Worm (Caenorhabditis elegans) whole organism, mixed stage, embryonic: ENCODE results near the gene C50B6.3.

Experiments
- bed-3 ChIP-seq: fragments of 200-800 bp; sonication (Bioruptor generic); optimal IDR thresholded peaks from 3 replicates; lab custom pipeline; 2018; ENCODE audit warnings: mild to moderate bottlenecking, missing genetic modification characterization, moderate library complexity, missing compliant biosample characterization
- blmp-1 ChIP-seq: fragments of 150-350 bp; optimal IDR thresholded peaks from 2 replicates; lab custom pipeline; 2014; ENCODE audit warnings: missing biosample characterization, missing genetic modification characterization
- ceh-39 ChIP-seq: fragments of 150-350 bp; optimal IDR thresholded peaks from 2 replicates; lab custom pipeline; 2014; ENCODE audit warnings: missing biosample characterization, missing genetic modification characterization
- ces-1 ChIP-seq: fragments of 150-350 bp; optimal IDR thresholded peaks from 2 replicates; lab custom pipeline; 2014; ENCODE audit warnings: missing biosample characterization, missing genetic modification reagents, missing genetic modification characterization
- cnd-1 ChIP-seq: fragments of 200-800 bp; sonication (Bioruptor generic); optimal IDR thresholded peaks from 2 replicates; lab custom pipeline; 2018; ENCODE audit warnings: mild to moderate bottlenecking, missing genetic modification characterization, missing compliant biosample characterization
- drap-1 ChIP-seq: fragments of 200-800 bp; sonication (Bioruptor generic); optimal IDR thresholded peaks from 3 replicates; lab custom pipeline; 2018; ENCODE audit warnings: mild to moderate bottlenecking, missing genetic modification characterization, missing compliant biosample characterization
- elt-1 ChIP-seq: sonication (generic microtip); optimal IDR thresholded peaks from 2 replicates; lab custom pipeline; 2017; ENCODE audit warnings: missing genetic modification characterization, mild to moderate bottlenecking, missing compliant biosample characterization, antibody characterized with exemption, moderate library complexity, borderline replicate concordance; ENCODE audit not compliant: insufficient read depth
- flh-1 ChIP-seq: fragments of 200-800 bp; sonication (Bioruptor generic); optimal IDR thresholded peaks from 2 replicates; lab custom pipeline; 2018; ENCODE audit warnings: mild to moderate bottlenecking, missing genetic modification characterization, moderate library complexity, missing compliant biosample characterization
- ham-2 ChIP-seq: fragments of 200-800 bp; sonication (Bioruptor generic); optimal IDR thresholded peaks from 2 replicates; lab custom pipeline; 2018; ENCODE audit warnings: mild to moderate bottlenecking, missing genetic modification characterization, missing compliant biosample characterization
- lin-32 ChIP-seq: fragments of 200-800 bp; sonication (Bioruptor generic); optimal IDR thresholded peaks from 2 replicates; lab custom pipeline; 2018; ENCODE audit warnings: mild to moderate bottlenecking, missing genetic modification characterization, missing compliant biosample characterization
- lsy-2 ChIP-seq: fragments of 150-350 bp; optimal IDR thresholded peaks from 2 replicates; lab custom pipeline; 2014; ENCODE audit warnings: missing biosample characterization, missing genetic modification characterization
- mab-5 ChIP-seq: fragments of 150-350 bp; optimal IDR thresholded peaks from 2 replicates; lab custom pipeline; 2014; ENCODE audit warnings: missing biosample characterization, missing genetic modification characterization
- mep-1 ChIP-seq: fragments of 150-350 bp; optimal IDR thresholded peaks from 2 replicates; lab custom pipeline; 2017; ENCODE audit warnings: missing biosample characterization, missing genetic modification reagents, missing genetic modification characterization, inconsistent platforms
- mls-2 ChIP-seq: sonication (generic microtip); optimal IDR thresholded peaks from 2 replicates; lab custom pipeline; 2016; ENCODE audit warnings: mild to moderate bottlenecking, missing genetic modification characterization, moderate library complexity, missing compliant biosample characterization
- nhr-12 ChIP-seq: fragments of 150-350 bp; optimal IDR thresholded peaks from 2 replicates; lab custom pipeline; 2014; ENCODE audit warnings: missing biosample characterization, missing genetic modification characterization
- nhr-2 ChIP-seq: fragments of 150-350 bp; optimal IDR thresholded peaks from 2 replicates; lab custom pipeline; 2014; ENCODE audit warnings: missing biosample characterization, missing genetic modification characterization
- nhr-237 ChIP-seq: fragments of 150-350 bp; optimal IDR thresholded peaks from 2 replicates; lab custom pipeline; 2014; ENCODE audit warnings: missing biosample characterization, missing genetic modification characterization
- nhr-28 ChIP-seq: fragments of 150-350 bp; optimal IDR thresholded peaks from 2 replicates; lab custom pipeline; 2014; ENCODE audit warnings: missing biosample characterization, missing genetic modification characterization
- nhr-76 ChIP-seq: sonication (generic microtip); optimal IDR thresholded peaks from 2 replicates; lab custom pipeline; 2017; ENCODE audit warnings: missing biosample characterization, missing genetic modification characterization
- pha-4 ChIP-seq: fragments of 150-350 bp; optimal IDR thresholded peaks from 2 replicates; lab custom pipeline; 2018; ENCODE audit warnings: missing biosample characterization, missing genetic modification reagents, missing genetic modification characterization
- sem-2 ChIP-seq: fragments of 200-800 bp; sonication (Bioruptor generic); optimal IDR thresholded peaks from 2 replicates; lab custom pipeline; 2018; ENCODE audit warnings: mild to moderate bottlenecking, missing genetic modification characterization, missing compliant biosample characterization
- sptf-1 ChIP-seq: sonication (generic microtip); optimal IDR thresholded peaks from 2 replicates; lab custom pipeline; 2017; ENCODE audit warnings: mild to moderate bottlenecking, missing genetic modification characterization, moderate library complexity, missing compliant biosample characterization
- tbx-8 ChIP-seq: fragments of 200-800 bp; sonication (Bioruptor generic); optimal IDR thresholded peaks from 2 replicates; lab custom pipeline; 2018; ENCODE audit warnings: mild to moderate bottlenecking, missing genetic modification characterization, moderate library complexity, missing compliant biosample characterization
- unc-120 ChIP-seq: sonication (generic microtip); optimal IDR thresholded peaks from 2 replicates; lab custom pipeline; 2017; ENCODE audit warnings: missing genetic modification characterization, missing compliant biosample characterization; ENCODE audit not compliant: poor library complexity, severe bottlenecking
- unc-39 ChIP-seq: fragments of 150-350 bp; optimal IDR thresholded peaks from 2 replicates; lab custom pipeline; 2014; ENCODE audit warnings: missing biosample characterization, missing genetic modification characterization
- unc-62 ChIP-seq: fragments of 150-350 bp; optimal IDR thresholded peaks from 2 replicates; lab custom pipeline; 2014; ENCODE audit warnings: missing biosample characterization, missing genetic modification reagents, missing genetic modification characterization
- zip-8 ChIP-seq: fragments of 150-350 bp; optimal IDR thresholded peaks from 2 replicates; lab custom pipeline; 2014; ENCODE audit warnings: missing biosample characterization, missing genetic modification characterization
- ztf-11 ChIP-seq: fragments of 150-350 bp; optimal IDR thresholded peaks from 2 replicates; lab custom pipeline; 2014; ENCODE audit warnings: missing biosample characterization, missing genetic modification characterization

C50B6.3 gene

ce11 chrV:13304663-13305188 lies 8.6 kb upstream of the C50B6.3 start, which contains the start of gene C26E1.2:
Gene C26E1.2, plus strand, starts transcription at chrV:13305138.
- TF ChIP-seq lin-32 (no peak), blmp-1 (tag; lab: Kevin White, UChicago) (no peak), ces-1 (GFP tag; lab: Kevin White, UChicago) (no peak), cnd-1 (no peak), unc-120 (tag; lab: Kevin White, UChicago) (no peak), unc-39 (tag; lab: Kevin White, UChicago) (no peak), bed-3 (no peak), nhr-2 (tag; lab: Kevin White, UChicago) (no peak), nhr-237 (tag; lab: Kevin White, UChicago) (no peak), sptf-1 (tag; lab: Kevin White, UChicago) (no peak)
- TF ChIP-seq, all 35 proteins: peak for 0

ce11 chrV:13308616-13309015 lies 4.8 kb upstream of the C50B6.3 start, which contains the start of gene C50B6.1:
Gene C50B6.1, plus strand, starts transcription at chrV:13308916.
- no peak for TF ChIP-seq unc-39 (tag; lab: Kevin White, UChicago)
- TF ChIP-seq lsy-2 (tag; lab: Kevin White, UChicago), result no peak
- no peak for TF ChIP-seq mls-2 (tag; lab: Kevin White, UChicago)
- TF ChIP-seq mab-5 (tag; lab: Kevin White, UChicago), result no peak
- no peak for TF ChIP-seq nhr-28
- TF ChIP-seq bed-3, result no peak
- no peak for TF ChIP-seq nhr-2 (tag; lab: Kevin White, UChicago)
- no peak for TF ChIP-seq elt-1 (tag; lab: Kevin White, UChicago)
- TF ChIP-seq nhr-12, result no peak
- no peak for TF ChIP-seq unc-120 (tag; lab: Kevin White, UChicago)
- no peak for TF ChIP-seq drap-1 (GFP tag; lab: Kevin White, UChicago)
- no peak for TF ChIP-seq pha-4 (tag; lab: Kevin White, UChicago)
- TF ChIP-seq lin-32, result no peak

- TF ChIP-seq tbx-8 (GFP tag; lab: Kevin White, UChicago) (no peak), nhr-2 (tag; lab: Kevin White, UChicago) (no peak), sptf-1 (tag; lab: Kevin White, UChicago) (no peak), nhr-28 (no peak), unc-62 (GFP tag; lab: Kevin White, UChicago) (no peak), elt-1 (tag; lab: Kevin White, UChicago) (no peak), flh-1 (no peak), ham-2 (no peak), unc-39 (tag; lab: Kevin White, UChicago) (no peak), cnd-1 (no peak), bed-3 (no peak), zip-8 (no peak), sem-2 (GFP tag; lab: Kevin White, UChicago) (no peak), lsy-2 (tag; lab: Kevin White, UChicago) (no peak)
Measured at ce11 chrV:13309806-13310205, 3.6 kb upstream of the C50B6.3 start.

ce11 chrV:13312210-13312676 lies 1.1 kb upstream of the C50B6.3 start, which contains the start of gene nasp-2:
Gene nasp-2, minus strand, starts transcription at chrV:13312260.
- TF ChIP-seq mls-2 (tag; lab: Kevin White, UChicago), result no peak
- no peak for TF ChIP-seq drap-1 (GFP tag; lab: Kevin White, UChicago)
- no peak for TF ChIP-seq zip-8
- no peak for TF ChIP-seq ztf-11
- no peak for TF ChIP-seq unc-62 (GFP tag; lab: Kevin White, UChicago)

ce11 chrV:13317911-13318502 lies 4.6 kb downstream of the C50B6.3 start, which contains the start of the genes col-161 and srh-18:
Gene col-161, minus strand, starts transcription at chrV:13318011.
Gene srh-18, plus strand, starts transcription at chrV:13318452.
- TF ChIP-seq zip-8, result no peak
- no peak for TF ChIP-seq mep-1 (tag; lab: Kevin White, UChicago)
- TF ChIP-seq nhr-76 (tag; lab: Kevin White, UChicago), result no peak

- TF ChIP-seq sem-2 (GFP tag; lab: Kevin White, UChicago) (no peak), unc-62 (GFP tag; lab: Kevin White, UChicago) (no peak), ceh-39 (tag; lab: Kevin White, UChicago) (no peak), unc-120 (tag; lab: Kevin White, UChicago) (no peak), flh-1 (no peak)
Measured at ce11 chrV:13320676-13321075, 7.3 kb downstream of the C50B6.3 start, which contains the start of gene srh-15. Gene srh-15, plus strand, starts transcription at chrV:13320976.
